Worm (Caenorhabditis elegans) whole organism, L4/young adult: ENCODE measurements around the gene T28H10.1.

Experiments used
- W03F9.2 ChIP-seq: fragments of 150-350 bp; optimal IDR thresholded peaks from 2 replicates; lab custom pipeline; 2014; ENCODE audit warnings: missing biosample characterization, missing genetic modification characterization
- dao-5 ChIP-seq: sonication (generic microtip); optimal IDR thresholded peaks from 2 replicates; lab custom pipeline; 2016; ENCODE audit warnings: missing genotype, missing genetic modification characterization, moderate library complexity, missing compliant biosample characterization
- him-1 ChIP-seq: sonication (generic microtip); optimal IDR thresholded peaks from 2 replicates; lab custom pipeline; 2016; ENCODE audit warnings: missing genotype, missing genetic modification reagents, missing genetic modification characterization, missing compliant biosample characterization

T28H10.1 gene

DNA sequence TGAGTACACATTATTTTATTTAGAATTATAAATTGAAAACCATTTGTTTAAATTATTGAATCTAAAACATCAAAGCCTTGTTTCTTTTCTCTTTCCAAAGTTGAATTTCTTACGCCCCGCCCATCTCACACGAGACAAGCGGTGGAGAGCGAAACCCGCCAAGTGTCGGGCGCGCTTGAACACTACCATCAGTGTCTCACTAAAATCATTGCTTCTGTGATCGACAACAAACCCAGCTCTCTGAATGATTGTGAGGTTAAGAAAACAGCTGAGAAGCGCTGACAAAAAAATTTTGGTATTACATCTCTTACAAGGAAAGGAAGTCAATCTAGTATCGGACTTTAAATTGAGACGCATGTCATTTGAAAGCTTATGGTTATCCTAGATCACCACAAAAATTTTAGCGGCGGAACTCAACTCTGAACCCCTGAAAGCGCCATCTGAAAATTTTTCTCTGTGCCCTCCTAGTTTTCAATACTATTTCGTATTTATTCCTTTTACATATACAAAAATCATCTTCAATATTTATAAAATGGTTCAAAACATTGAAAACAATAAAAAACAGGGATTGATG is 12.4 kb upstream of the T28H10.1 start:
- TF ChIP-seq W03F9.2 (tag; lab: Kevin White, UChicago) (peak; percentile 63), him-1 (tag; lab: Kevin White, UChicago) (no peak), dao-5 (tag; lab: Kevin White, UChicago) (no peak)

DNA sequence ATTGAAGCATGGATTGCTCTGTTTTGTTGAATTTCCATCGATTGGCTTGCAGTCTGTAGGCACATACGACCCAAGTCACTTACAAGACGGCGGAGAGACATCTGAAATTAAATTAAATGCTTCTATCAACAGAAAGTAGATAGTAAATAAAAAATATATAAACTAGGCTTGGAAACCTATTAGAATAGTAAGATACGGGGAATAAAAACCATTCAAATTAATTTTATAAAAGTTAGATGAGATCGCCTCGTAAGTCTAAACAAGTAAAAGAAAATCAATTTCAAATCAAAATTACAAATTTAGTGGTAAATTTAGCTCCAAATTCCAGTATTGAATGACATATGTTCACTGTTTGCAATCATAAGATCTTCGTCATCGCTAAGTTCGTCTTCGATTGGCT is 9.1 kb upstream of the T28H10.1 start, which contains the start of gene mrps-11:
Gene mrps-11 (minus strand): TSS at position 101 of the 400 bp plus-strand sequence.
- no peak for TF ChIP-seq dao-5 (tag; lab: Kevin White, UChicago)

DNA sequence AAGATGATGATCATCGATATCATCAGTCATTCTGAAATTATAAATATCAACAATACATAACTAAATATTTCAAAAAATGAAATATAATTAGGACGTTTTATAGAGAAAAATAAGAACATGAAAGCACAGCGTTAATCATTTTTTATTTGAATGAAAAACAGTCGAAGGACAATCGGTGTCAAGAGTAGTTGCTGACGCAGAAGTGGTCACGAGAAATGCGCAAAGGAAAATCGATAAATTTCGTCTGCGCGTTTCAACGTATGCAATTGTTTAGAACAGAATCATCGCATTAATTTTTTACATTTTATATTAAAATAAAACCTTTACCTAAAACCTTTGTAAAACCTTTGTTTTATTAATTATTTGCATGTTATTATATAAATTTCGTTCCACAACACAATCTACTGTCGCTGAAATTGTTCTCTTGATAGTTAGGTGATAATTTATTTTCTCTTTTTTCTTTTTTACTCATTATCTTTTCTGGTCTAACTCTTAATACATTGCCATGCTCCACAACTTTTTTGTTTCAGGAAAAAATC is 5.8 kb upstream of the T28H10.1 start, which contains the start of the genes W04D2.4 and rbm-25:
Gene W04D2.4 (minus strand): TSS at position 31 of the 539 bp plus-strand sequence.
Gene rbm-25 (plus strand): TSS at position 489 of the 539 bp plus-strand sequence.
- peak; percentile 80 for TF ChIP-seq W03F9.2 (tag; lab: Kevin White, UChicago)
- no peak for TF ChIP-seq him-1 (tag; lab: Kevin White, UChicago)

DNA sequence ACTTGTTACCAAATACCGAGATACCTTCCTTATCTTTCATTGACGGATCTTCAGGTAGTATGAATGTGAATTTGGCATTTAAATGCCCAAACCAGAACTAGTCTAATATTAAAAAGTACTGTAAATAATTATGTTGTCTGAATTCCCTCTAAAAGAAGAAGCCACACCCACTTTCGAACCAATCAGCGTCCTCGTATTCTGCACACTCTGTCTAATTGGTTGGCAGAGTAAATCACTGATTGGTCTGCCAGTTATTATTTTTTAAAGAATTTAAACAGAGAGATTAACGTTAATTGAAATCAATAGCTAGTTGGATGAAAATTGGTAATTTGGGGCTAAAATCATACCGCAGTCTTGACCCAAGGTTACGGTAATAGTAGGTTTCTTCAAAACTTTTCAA is 2.1 kb downstream of the T28H10.1 start:
- TF ChIP-seq him-1 (tag; lab: Kevin White, UChicago), result no peak
- TF ChIP-seq dao-5 (tag; lab: Kevin White, UChicago), result no peak
- TF ChIP-seq W03F9.2 (tag; lab: Kevin White, UChicago), result no peak

DNA sequence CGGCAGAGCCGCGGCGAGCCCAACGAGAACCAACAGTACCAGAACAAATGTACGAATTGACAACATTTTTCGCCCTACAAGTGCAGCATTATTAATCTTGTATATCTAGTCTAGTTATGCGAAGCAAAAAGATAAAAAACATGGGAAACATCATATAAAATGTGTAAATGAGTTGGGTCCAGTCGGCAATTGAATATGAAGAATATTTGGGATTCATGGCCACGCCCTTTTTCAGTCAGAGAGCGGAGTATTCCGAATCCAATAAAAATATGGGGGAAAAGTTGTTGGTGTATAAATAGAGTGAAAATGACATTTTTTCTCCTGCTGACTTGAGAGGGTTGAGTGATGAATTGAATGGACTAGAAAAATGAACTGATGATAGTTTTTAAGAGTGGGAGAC is 2.6 kb downstream of the T28H10.1 start, which contains the start of gene nlp-46:
Gene nlp-46 (minus strand): TSS at position 101 of the 400 bp plus-strand sequence.
- TF ChIP-seq W03F9.2 (tag; lab: Kevin White, UChicago) (no peak), dao-5 (tag; lab: Kevin White, UChicago) (no peak), him-1 (tag; lab: Kevin White, UChicago) (no peak)

DNA sequence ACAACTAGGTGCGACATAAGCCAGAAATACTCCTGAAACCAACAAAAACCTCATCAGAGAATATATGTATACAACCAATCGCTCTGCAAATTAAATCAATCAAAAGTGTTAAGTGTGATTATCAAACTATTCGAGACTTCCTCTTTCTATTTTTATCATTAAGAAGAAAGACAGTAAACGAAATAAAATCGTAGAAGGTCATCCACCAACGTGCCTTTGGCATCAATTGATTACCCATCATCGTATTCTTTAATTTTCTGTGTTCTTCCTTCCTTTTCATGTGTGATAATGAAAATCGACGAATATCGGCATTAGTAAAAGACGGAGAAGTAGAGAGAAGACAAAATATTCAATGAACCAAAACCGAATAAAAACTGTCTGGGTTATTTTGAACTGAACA is 8.4 kb downstream of the T28H10.1 start:
- TF ChIP-seq him-1 (tag; lab: Kevin White, UChicago) (no peak), W03F9.2 (tag; lab: Kevin White, UChicago) (no peak), dao-5 (tag; lab: Kevin White, UChicago) (no peak)

DNA sequence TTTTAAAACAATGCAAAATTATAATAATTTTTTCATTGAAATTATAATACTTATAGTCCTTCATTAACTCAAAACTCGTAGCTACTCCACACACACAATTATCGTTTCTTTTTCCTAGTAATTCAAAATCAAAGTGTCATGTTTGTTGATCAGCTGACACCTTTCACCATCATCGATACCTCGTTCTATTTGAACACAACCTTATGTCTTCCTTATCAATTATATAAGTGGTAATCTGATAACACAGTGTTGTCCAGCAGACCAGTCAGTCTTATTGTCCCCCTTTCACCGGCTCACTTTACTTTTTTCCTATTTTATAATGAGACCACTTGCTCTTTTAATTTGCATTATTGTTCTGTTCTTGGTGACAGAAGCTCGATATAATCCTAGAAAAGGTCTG is 9.2 kb downstream of the T28H10.1 start, which contains the start of the genes T28H10.2 and lgmn-1:
Gene T28H10.2 (minus strand): TSS at position 177 of the 400 bp plus-strand sequence.
Gene lgmn-1 (plus strand): TSS at position 284 of the 400 bp plus-strand sequence.
- TF ChIP-seq him-1 (tag; lab: Kevin White, UChicago), result no peak
- TF ChIP-seq W03F9.2 (tag; lab: Kevin White, UChicago), result no peak
- TF ChIP-seq dao-5 (tag; lab: Kevin White, UChicago), result no peak

DNA sequence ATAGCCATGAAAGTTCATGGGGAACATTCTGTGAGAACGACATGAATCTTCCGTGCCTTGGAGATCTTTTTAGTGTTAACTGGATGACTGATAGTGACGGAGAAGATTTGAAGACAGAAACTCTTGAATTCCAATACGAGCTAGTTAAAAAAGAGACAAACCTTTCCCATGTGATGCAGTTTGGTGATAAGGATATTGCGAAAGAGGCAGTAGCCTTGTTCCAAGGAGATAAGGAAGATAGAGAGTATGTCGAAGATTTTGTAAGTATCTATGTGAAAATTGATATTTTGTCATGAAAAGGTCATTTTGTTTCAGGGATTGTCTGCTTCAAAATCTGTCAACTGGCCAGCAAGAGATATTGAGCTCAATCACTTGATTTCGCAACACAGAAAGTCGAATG is 10.3 kb downstream of the T28H10.1 start:
- TF ChIP-seq him-1 (tag; lab: Kevin White, UChicago) (no peak), dao-5 (tag; lab: Kevin White, UChicago) (no peak), W03F9.2 (tag; lab: Kevin White, UChicago) (no peak)

DNA sequence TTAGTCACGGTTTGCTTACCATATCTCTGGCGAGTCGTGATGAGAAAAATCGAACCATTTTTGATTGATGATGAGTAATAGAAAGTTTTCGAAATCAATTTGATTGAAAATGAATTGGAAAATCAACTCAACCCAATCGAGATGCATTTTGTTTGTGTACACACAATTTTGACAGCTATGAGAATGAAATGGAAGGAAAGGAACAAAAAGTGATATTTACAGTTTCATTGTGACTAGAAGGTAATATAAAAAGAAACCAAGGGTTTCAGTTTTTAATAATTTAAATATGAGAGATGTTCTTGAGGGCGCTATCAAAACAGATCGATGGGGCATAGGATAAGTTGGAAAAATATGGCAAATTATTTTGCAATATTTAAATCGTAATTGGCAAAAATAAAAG is 13.6 kb downstream of the T28H10.1 start, which contains the start of gene cal-1:
Gene cal-1 (minus strand): TSS at position 101 of the 400 bp plus-strand sequence.
- TF ChIP-seq W03F9.2 (tag; lab: Kevin White, UChicago) (no peak), him-1 (tag; lab: Kevin White, UChicago) (no peak), dao-5 (tag; lab: Kevin White, UChicago) (no peak)

DNA sequence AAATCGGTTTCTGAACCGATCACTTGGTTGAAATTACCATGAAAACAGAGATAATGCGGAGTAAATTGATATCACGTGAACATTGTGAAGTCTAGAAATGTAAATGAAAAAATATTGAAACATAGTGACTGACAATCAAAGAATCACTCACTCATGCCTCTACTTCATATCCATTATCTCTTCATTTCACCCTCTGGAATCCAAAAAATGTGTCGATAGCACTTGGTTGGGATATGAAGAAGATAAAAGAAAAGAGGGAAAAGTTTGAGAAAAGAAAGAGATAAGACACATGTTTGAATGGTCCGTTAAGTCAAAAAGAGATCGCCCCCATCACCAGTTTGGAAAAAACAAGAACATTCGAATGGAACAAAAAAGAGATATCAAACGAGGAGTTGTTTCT is 14.2 kb downstream of the T28H10.1 start:
- TF ChIP-seq W03F9.2 (tag; lab: Kevin White, UChicago) (no peak), dao-5 (tag; lab: Kevin White, UChicago) (no peak), him-1 (tag; lab: Kevin White, UChicago) (no peak)

DNA sequence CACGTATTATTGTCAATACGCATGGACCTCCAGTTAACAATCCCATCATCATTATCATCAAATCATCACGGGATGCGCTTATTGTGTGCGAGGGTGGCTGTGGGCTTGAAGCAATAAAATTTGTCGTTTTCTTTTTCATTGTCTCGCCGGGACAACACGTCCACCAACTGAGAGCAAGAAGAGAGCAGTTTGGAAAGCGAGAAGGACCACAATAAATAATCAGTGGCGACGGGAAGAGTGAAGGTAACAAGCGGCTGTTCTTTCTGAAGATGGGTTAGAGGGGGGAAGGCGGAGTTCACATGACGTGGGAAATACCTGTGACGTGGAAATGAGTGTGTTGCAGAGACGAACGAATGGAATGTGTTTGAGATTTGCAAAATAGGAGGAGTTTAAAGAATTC is 15.2 kb downstream of the T28H10.1 start:
- TF ChIP-seq him-1 (tag; lab: Kevin White, UChicago) (no peak), dao-5 (tag; lab: Kevin White, UChicago) (no peak), W03F9.2 (tag; lab: Kevin White, UChicago) (no peak)

DNA sequence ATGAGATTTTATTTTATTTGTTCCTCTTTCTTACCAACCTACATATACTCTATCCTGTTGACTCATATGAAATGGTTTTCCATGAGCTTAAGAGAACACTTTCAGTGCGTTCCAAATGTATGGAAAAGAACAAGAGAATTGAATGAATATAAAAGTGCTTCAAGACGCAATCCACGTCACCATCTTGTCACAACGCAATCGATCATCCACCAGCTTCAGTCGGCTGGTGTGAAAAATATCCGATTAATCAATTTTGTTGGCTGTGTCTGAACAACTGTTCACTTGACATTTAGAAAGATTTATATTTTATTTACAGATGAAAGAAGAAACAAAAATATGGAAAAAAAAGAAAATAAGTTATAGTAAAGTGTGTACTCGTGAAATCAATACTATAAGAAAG is 19.8 kb downstream of the T28H10.1 start:
- TF ChIP-seq W03F9.2 (tag; lab: Kevin White, UChicago) (no peak), dao-5 (tag; lab: Kevin White, UChicago) (no peak), him-1 (tag; lab: Kevin White, UChicago) (no peak)

DNA sequence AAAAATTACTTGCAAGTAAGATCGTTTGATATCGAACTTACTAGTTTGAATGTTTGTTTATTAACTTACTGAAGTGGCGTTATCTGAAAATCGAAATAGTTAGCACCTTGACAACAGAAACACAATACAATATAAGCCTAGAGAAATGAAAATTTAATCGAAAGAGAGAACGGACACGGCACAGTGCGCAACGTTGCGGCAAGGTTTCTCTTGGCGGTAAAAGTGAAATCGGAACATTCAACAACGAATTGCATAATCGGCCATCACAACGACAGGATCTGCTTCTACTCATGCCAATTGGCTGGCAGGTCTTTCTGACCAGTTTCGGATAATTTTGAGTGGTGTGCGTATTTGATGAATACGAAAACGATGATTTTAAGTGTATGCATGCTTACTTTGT is 21.9 kb downstream of the T28H10.1 start, which contains the start of gene dyf-4:
Gene dyf-4 (minus strand): TSS at position 213 of the 400 bp plus-strand sequence.
- TF ChIP-seq W03F9.2 (tag; lab: Kevin White, UChicago) (no peak), him-1 (tag; lab: Kevin White, UChicago) (no peak), dao-5 (tag; lab: Kevin White, UChicago) (no peak)

DNA sequence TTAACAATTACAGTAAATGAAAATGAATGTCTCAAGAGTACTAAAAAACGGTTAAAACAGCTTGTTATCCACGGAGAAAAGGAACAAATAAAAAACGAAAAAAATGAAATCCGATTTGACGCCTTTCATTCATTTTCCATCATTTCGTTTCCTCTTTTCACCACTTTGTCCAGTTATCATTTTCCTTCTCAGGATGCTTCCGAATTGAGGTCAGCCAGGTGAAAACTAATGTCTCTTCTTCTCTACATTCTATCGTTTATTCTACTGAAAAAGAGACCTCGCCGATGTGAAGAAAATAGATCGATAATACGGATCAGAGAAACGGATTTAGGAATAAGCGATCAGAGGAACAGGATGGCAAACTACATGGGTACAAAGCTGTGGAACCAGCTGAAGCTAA is 22.5 kb downstream of the T28H10.1 start:
- TF ChIP-seq W03F9.2 (tag; lab: Kevin White, UChicago), result no peak
- TF ChIP-seq dao-5 (tag; lab: Kevin White, UChicago), result no peak
- no peak for TF ChIP-seq him-1 (tag; lab: Kevin White, UChicago)
